Fruit fly (Drosophila melanogaster): ENCODE measurements around the gene kst.

- peak; percentile 49 for TF ChIP-seq CG9139 (GFP tag; optimal IDR thresholded peaks at IDR 0.05)
- no peak for TF ChIP-seq Smox (GFP tag; optimal IDR thresholded peaks at IDR 0.05)
- no peak for TF ChIP-seq CG1621 (tag; optimal IDR thresholded peaks at IDR 0.05)
- peak; percentile 14 for TF ChIP-seq achi (GFP tag; optimal IDR thresholded peaks at IDR 0.05)
- TF ChIP-seq vri (GFP tag; optimal IDR thresholded peaks at IDR 0.05), result peak; percentile 98
- peak; percentile 71 for TF ChIP-seq Hr39 (GFP tag; optimal IDR thresholded peaks at IDR 0.05)
- peak; percentile 71 for TF ChIP-seq CG6276 (GFP tag; optimal IDR thresholded peaks at IDR 0.05)
- TF ChIP-seq spab (GFP tag; optimal IDR thresholded peaks at IDR 0.05), result peak; percentile 57
- TF ChIP-seq CG8319 (GFP tag; optimal IDR thresholded peaks at IDR 0.05), result no peak
- no peak for TF ChIP-seq Gug (GFP tag; IDR thresholded peaks at IDR 0.05)
Measured at dm6 chr3L:3325925-3326903, 10.4 kb upstream of the kst start, which contains the start of gene Gtpx.

Data from whole organism, prepupa.